Worm (Caenorhabditis elegans): ENCODE measurements around the gene fbxb-41.

DNA sequence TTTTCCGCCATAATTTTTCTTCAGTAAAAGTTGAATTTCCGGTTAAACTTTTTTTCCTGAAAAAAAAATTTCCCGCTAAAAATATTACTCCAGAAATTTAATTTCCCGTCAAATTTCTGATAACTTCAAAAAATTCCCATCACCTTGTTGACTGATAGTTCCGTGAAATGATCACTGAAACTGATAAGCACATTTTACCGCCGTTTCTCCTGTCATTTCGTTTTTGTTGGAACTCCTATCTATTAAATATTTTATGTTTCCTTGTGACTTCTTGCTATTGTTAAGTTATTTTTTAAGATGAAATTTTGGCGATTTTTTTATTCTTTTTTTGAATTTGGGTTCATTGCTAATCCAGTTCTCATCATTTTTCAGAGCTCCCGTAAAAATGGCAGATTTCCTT is 13.5 kb downstream of the fbxb-41 start, which contains the start of gene math-34:
- TF ChIP-seq tab-1 (GFP tag; IDR thresholded peaks at IDR 0.05) (no peak), T22C8.4 (GFP tag; IDR thresholded peaks at IDR 0.05) (no peak), flt-1 (GFP tag; IDR thresholded peaks at IDR 0.05) (no peak), ztf-29 (GFP tag; IDR thresholded peaks at IDR 0.05) (no peak), med-1 (GFP tag; optimal IDR thresholded peaks at IDR 0.05; ENCODE audit: insufficient read depth) (no peak), klf-2 (GFP tag; conservative IDR thresholded peaks at IDR 0.05) (no peak), ref-1 (GFP tag; conservative IDR thresholded peaks at IDR 0.05) (no peak), ztf-23 (GFP tag; IDR thresholded peaks at IDR 0.05) (no peak), cog-1 (tag; optimal IDR thresholded peaks at IDR 0.05) (no peak)
